Worm (Caenorhabditis elegans) whole organism, late embryonic: Measurements from ENCODE around the gene Y45F10B.3.

ENCODE experiments used
- elt-2 ChIP-seq: sonication (generic microtip); optimal IDR thresholded peaks from 2 replicates; lab custom pipeline; 2016; ENCODE audit warnings: missing genetic modification reagents, missing genetic modification characterization, missing compliant biosample characterization
- nhr-232 ChIP-seq: sonication (generic microtip); optimal IDR thresholded peaks from 2 replicates; lab custom pipeline; 2016; ENCODE audit warnings: missing genetic modification characterization, missing compliant biosample characterization

ce11 chrIV:13633165-13633564 lies 39.7 kb downstream of the Y45F10B.3 start, which contains the start of gene fbxa-98:
- TF ChIP-seq nhr-232 (tag; lab: Kevin White, UChicago) (no peak), elt-2 (no peak)
